Fruit fly (Drosophila melanogaster) whole organism, adult: Measurements from ENCODE around the gene CG14662.

Experiments
- cnc ChIP-seq, 2 experiments: fragments of >200 bp; optimal IDR thresholded peaks; 2 replicates each; lab custom pipeline; 2017
- kay ChIP-seq: fragments of 200-800 bp; sonication (Bioruptor generic); peaks from one replicate; lab custom pipeline; 2016; ENCODE audit warnings: missing biosample characterization, missing genetic modification characterization, borderline replicate concordance

DNA sequence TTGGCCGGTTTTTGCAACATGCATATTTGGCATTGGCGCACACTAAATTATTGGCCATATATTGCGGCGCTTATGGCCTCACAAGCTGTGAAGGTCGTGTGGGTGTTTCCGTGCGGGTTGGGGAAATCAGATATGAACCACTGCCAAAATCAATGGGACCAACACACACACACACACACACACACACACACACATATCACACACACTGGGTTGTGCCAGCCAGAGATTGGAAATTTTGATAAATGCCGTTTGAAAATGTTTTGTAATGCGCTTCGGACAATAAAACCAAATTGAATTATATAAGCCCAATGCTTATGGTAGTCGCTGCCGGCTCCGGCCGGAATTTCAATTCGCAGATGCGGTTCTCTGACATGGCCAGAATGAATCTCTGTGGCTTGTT lies 35.4 kb upstream of the CG14662 start:
- TF ChIP-seq kay (GFP tag; lab: Kevin White, UChicago) (no peak), cnc (optimal IDR thresholded peaks at IDR 0.05; lab: Kevin White, UChicago) (no peak)
